Worm (Caenorhabditis elegans) whole organism, L4 larva: ENCODE results near the gene Y82E9BL.5.

Experiments
- F26F4.8 ChIP-seq: fragments of 200-800 bp; sonication (Bioruptor generic); conservative IDR thresholded peaks from 2 replicates; pipeline ENCODE4 v1.3.6; 2022; ENCODE audit warnings: missing genetic modification characterization, missing compliant biosample characterization
- Y48G9A.11 ChIP-seq: fragments of 200-800 bp; sonication (Bioruptor generic); IDR thresholded peaks from 2 replicates; pipeline ENCODE4 v1.3.6; 2022; ENCODE audit warnings: missing genetic modification reagents, missing genetic modification characterization, missing compliant biosample characterization
- Y5F2A.4 ChIP-seq: fragments of 200-800 bp; sonication (Bioruptor generic); optimal IDR thresholded peaks from 2 replicates; lab custom pipeline; 2018; ENCODE audit warnings: mild to moderate bottlenecking, missing genetic modification characterization, missing compliant biosample characterization
- ZK337.2 ChIP-seq: fragments of 200-800 bp; sonication (Bioruptor generic); IDR thresholded peaks from 2 replicates; pipeline ENCODE4 v1.3.6; 2022; ENCODE audit warnings: missing genetic modification reagents, missing genetic modification characterization, missing compliant biosample characterization
- ZK546.5 ChIP-seq, 2 experiments: sonication (generic microtip); optimal IDR thresholded peaks; 2 replicates each; lab custom pipeline; 2017; ENCODE audit warnings: missing biosample characterization in 2 of 2, missing genetic modification characterization in 2 of 2
- aha-1 ChIP-seq: fragments of 150-350 bp; peaks from one replicate; lab custom pipeline; 2014; ENCODE audit warnings: missing biosample characterization, missing genetic modification characterization
- aly-2 ChIP-seq: sonication (generic microtip); optimal IDR thresholded peaks from 2 replicates; lab custom pipeline; 2018; ENCODE audit warnings: missing biosample characterization, missing genetic modification characterization
- ceh-28 ChIP-seq: fragments of 150-350 bp; optimal IDR thresholded peaks from 2 replicates; lab custom pipeline; 2014; ENCODE audit warnings: missing biosample characterization, missing genetic modification reagents, missing genetic modification characterization
- ceh-32 ChIP-seq: sonication (generic microtip); optimal IDR thresholded peaks from 2 replicates; lab custom pipeline; 2016; ENCODE audit warnings: mild to moderate bottlenecking, missing genetic modification characterization, missing compliant biosample characterization; ENCODE audit not compliant: poor library complexity
- ceh-44 ChIP-seq: fragments of 200-800 bp; sonication (Bioruptor generic); IDR thresholded peaks from 2 replicates; pipeline ENCODE4 v1.3.6; 2022; ENCODE audit warnings: missing genetic modification reagents, missing genetic modification characterization, missing compliant biosample characterization
- ceh-82 ChIP-seq: sonication (generic microtip); optimal IDR thresholded peaks from 2 replicates; lab custom pipeline; 2017; ENCODE audit warnings: missing biosample characterization, missing genetic modification characterization
- cey-2 ChIP-seq: sonication (generic microtip); optimal IDR thresholded peaks from 3 replicates; lab custom pipeline; 2017; ENCODE audit warnings: missing genetic modification characterization, mild to moderate bottlenecking, missing compliant biosample characterization, antibody characterized with exemption, borderline replicate concordance; ENCODE audit not compliant: insufficient read depth
- ctbp-1 ChIP-seq: fragments of 200-800 bp; sonication (Bioruptor generic); IDR thresholded peaks from 2 replicates; pipeline ENCODE4 v1.3.6; 2022; ENCODE audit warnings: missing genetic modification reagents, missing genetic modification characterization, missing compliant biosample characterization
- daf-12 ChIP-seq: fragments of 150-350 bp; optimal IDR thresholded peaks from 2 replicates; lab custom pipeline; 2014; ENCODE audit warnings: missing biosample characterization, missing genetic modification reagents, missing genetic modification characterization
- dmd-6 ChIP-seq: fragments of 200-800 bp; sonication (Bioruptor generic); IDR thresholded peaks from 2 replicates; pipeline ENCODE4 v1.3.6; 2022; ENCODE audit warnings: missing genetic modification reagents, missing genetic modification characterization, missing compliant biosample characterization
- dmd-9 ChIP-seq: fragments of 200-800 bp; sonication (Bioruptor generic); IDR thresholded peaks from 2 replicates; pipeline ENCODE4 v1.3.6; 2022; ENCODE audit warnings: missing genetic modification reagents, missing genetic modification characterization, missing compliant biosample characterization
- dpl-1 ChIP-seq: fragments of 150-350 bp; optimal IDR thresholded peaks from 2 replicates; lab custom pipeline; 2014; ENCODE audit warnings: missing biosample characterization, missing genetic modification reagents, missing genetic modification characterization
- dve-1 ChIP-seq: sonication (generic microtip); optimal IDR thresholded peaks from 2 replicates; lab custom pipeline; 2017; ENCODE audit warnings: antibody characterized with exemption, mild to moderate bottlenecking, missing genetic modification characterization, missing compliant biosample characterization; ENCODE audit not compliant: insufficient read depth
- egl-43 ChIP-seq: fragments of 200-800 bp; sonication (Bioruptor generic); IDR thresholded peaks from 2 replicates; pipeline ENCODE4 v1.3.6; 2022; ENCODE audit warnings: missing genetic modification reagents, missing genetic modification characterization, missing compliant biosample characterization
- fkh-10 ChIP-seq: fragments of 150-350 bp; optimal IDR thresholded peaks from 2 replicates; lab custom pipeline; 2014; ENCODE audit warnings: missing biosample characterization, missing genetic modification reagents, missing genetic modification characterization
- hlh-30 ChIP-seq: sonication (generic microtip); optimal IDR thresholded peaks from 2 replicates; lab custom pipeline; 2017; ENCODE audit warnings: antibody characterized with exemption, mild to moderate bottlenecking, missing genetic modification characterization, missing compliant biosample characterization; ENCODE audit not compliant: insufficient read depth
- jun-1 ChIP-seq: fragments of 150-350 bp; optimal IDR thresholded peaks from 2 replicates; lab custom pipeline; 2014; ENCODE audit warnings: missing biosample characterization, missing genetic modification reagents, missing genetic modification characterization
- lim-7 ChIP-seq: fragments of 200-800 bp; sonication (Bioruptor generic); IDR thresholded peaks from 2 replicates; pipeline ENCODE4 v1.3.6; 2022; ENCODE audit warnings: missing genetic modification characterization, missing compliant biosample characterization
- lin-13 ChIP-seq: fragments of 150-350 bp; optimal IDR thresholded peaks from 2 replicates; lab custom pipeline; 2014; ENCODE audit warnings: missing biosample characterization, missing genetic modification reagents, missing genetic modification characterization
- lin-15B ChIP-seq: fragments of 150-350 bp; sonication (generic microtip); optimal IDR thresholded peaks from 3 replicates; lab custom pipeline; 2014; ENCODE audit warnings: missing biosample characterization, missing genetic modification characterization
- mxl-3 ChIP-seq: fragments of 200-800 bp; sonication (Bioruptor generic); optimal IDR thresholded peaks from 2 replicates; lab custom pipeline; 2018; ENCODE audit warnings: mild to moderate bottlenecking, missing genetic modification characterization, missing compliant biosample characterization
- nhr-10 ChIP-seq: fragments of 150-350 bp; optimal IDR thresholded peaks from 2 replicates; lab custom pipeline; 2014; ENCODE audit warnings: missing biosample characterization, missing genetic modification characterization
- nhr-11 ChIP-seq: fragments of 150-350 bp; optimal IDR thresholded peaks from 2 replicates; lab custom pipeline; 2014; ENCODE audit warnings: missing biosample characterization, missing genetic modification characterization
- nhr-111 ChIP-seq: fragments of 200-800 bp; sonication (Bioruptor generic); optimal IDR thresholded peaks from 2 replicates; lab custom pipeline; 2018; ENCODE audit warnings: mild to moderate bottlenecking, missing genetic modification characterization, missing compliant biosample characterization
- nhr-237 ChIP-seq: sonication (generic microtip); optimal IDR thresholded peaks from 2 replicates; lab custom pipeline; 2017; ENCODE audit warnings: missing biosample characterization, missing genetic modification characterization
- nhr-25 ChIP-seq: sonication (generic microtip); optimal IDR thresholded peaks from 2 replicates; lab custom pipeline; 2017; ENCODE audit warnings: missing genetic modification characterization, mild to moderate bottlenecking, missing compliant biosample characterization, antibody characterized with exemption, moderate library complexity, borderline replicate concordance; ENCODE audit not compliant: insufficient read depth
- nhr-48 ChIP-seq: sonication (generic microtip); optimal IDR thresholded peaks from 2 replicates; lab custom pipeline; 2016; ENCODE audit warnings: mild to moderate bottlenecking, missing genetic modification characterization, missing compliant biosample characterization
- nhr-6 ChIP-seq: fragments of 150-350 bp; optimal IDR thresholded peaks from 2 replicates; lab custom pipeline; 2014; ENCODE audit warnings: missing biosample characterization, missing genetic modification characterization
- pha-4 ChIP-seq, 2 experiments: fragments of 150-350 bp in 1 of 2; fragments of 200-800 bp in 1 of 2; sonication (Bioruptor generic) in 1 of 2; IDR thresholded peaks in 1 of 2; optimal IDR thresholded peaks in 1 of 2; 2 replicates each; pipeline versions ENCODE4 v1.3.6 to Lab custom; 2014 to 2022; ENCODE audit warnings: missing genetic modification characterization in 2 of 2, missing genetic modification reagents in 2 of 2, missing biosample characterization in 1 of 2, missing compliant biosample characterization in 1 of 2
- php-3 ChIP-seq: fragments of 200-800 bp; sonication (Bioruptor generic); IDR thresholded peaks from 2 replicates; pipeline ENCODE4 v1.3.6; 2022; ENCODE audit warnings: missing genetic modification reagents, missing genetic modification characterization, missing compliant biosample characterization
- sdz-12 ChIP-seq: fragments of 200-800 bp; sonication (Bioruptor generic); optimal IDR thresholded peaks from 2 replicates; lab custom pipeline; 2018; ENCODE audit warnings: mild to moderate bottlenecking, missing genetic modification characterization, missing compliant biosample characterization
- set-16 ChIP-seq: fragments of 200-800 bp; sonication (Bioruptor generic); IDR thresholded peaks from 2 replicates; pipeline ENCODE4 v1.3.6; 2022; ENCODE audit warnings: missing genetic modification reagents, missing genetic modification characterization, missing compliant biosample characterization
- snpc-1.2 ChIP-seq: fragments of 200-800 bp; sonication (Bioruptor generic); IDR thresholded peaks from 2 replicates; pipeline ENCODE4 v1.3.6; 2022; ENCODE audit warnings: missing genetic modification reagents, missing genetic modification characterization, missing compliant biosample characterization
- tra-1 ChIP-seq: fragments of 200-800 bp; sonication (Bioruptor generic); IDR thresholded peaks from 2 replicates; pipeline ENCODE4 v1.3.6; 2022; ENCODE audit warnings: missing genetic modification reagents, missing genetic modification characterization, missing compliant biosample characterization
- unc-62 ChIP-seq, 3 experiments: fragments of 150-350 bp in 1 of 3; sonication (generic microtip); optimal IDR thresholded peaks in 2 of 3; peaks in 1 of 3; 1 replicate in 1 of 3; 2 replicates in 2 of 3; lab custom pipeline; 2014 to 2017; ENCODE audit warnings: missing biosample characterization in 3 of 3, missing genetic modification characterization in 3 of 3, missing genetic modification reagents in 3 of 3, missing genotype in 1 of 3
- zag-1 ChIP-seq: fragments of 150-350 bp; optimal IDR thresholded peaks from 2 replicates; lab custom pipeline; 2014; ENCODE audit warnings: missing biosample characterization, missing genetic modification characterization
- zip-2 ChIP-seq: fragments of 150-350 bp; optimal IDR thresholded peaks from 2 replicates; lab custom pipeline; 2014; ENCODE audit warnings: missing biosample characterization, missing genetic modification characterization
- ztf-7 ChIP-seq: fragments of 150-350 bp; optimal IDR thresholded peaks from 2 replicates; lab custom pipeline; 2014; ENCODE audit warnings: missing biosample characterization, missing genetic modification characterization

The Y82E9BL.5 gene

DNA sequence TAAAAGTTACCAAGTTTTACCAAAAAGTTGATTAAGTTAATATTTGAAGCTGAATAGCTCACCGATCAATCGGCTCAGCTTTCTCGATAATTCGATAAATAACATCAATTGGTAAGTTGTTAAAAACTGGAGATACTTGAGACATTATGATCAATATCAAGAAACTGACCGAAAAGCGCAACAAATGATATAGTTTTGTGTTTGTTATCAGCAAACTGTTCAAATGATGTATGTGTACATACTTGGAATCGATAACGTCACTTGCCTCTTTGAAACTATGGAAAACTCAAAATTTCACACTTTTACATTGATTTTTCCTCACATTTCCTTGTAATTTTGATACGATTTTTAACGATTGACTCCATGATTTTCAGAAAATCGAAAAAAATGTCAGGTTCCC lies 32.4 kb downstream of the Y82E9BL.5 start, which contains the start of the genes fbxa-80 and fbxa-19 (continued):
- TF ChIP-seq dmd-6 = peak; percentile 46
- no peak for TF ChIP-seq F26F4.8 (GFP tag; lab: Robert Waterston, UW)
- TF ChIP-seq nhr-10 = no peak
- TF ChIP-seq, all 104 proteins: peak for 5

DNA sequence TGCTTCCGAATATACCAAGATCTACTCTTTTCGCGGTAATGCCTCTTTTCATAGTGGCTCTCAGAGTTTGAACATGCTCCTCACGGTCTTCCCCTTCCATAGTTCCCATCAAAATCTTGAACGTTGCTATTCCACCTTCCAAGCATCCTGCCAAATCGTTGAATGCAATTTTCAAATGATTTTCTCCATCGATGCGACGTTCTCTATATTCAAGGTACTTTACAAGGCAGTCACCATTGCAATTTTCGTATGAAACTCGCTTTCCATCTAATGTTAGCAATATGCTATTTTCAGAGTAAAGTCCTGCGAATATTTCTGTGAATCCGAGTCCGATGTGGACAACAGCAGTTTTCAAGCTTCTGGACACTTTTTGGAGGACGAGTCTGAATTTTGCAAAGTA lies 33.2 kb downstream of the Y82E9BL.5 start:
- TF ChIP-seq lin-15B (tag; lab: Kevin White, UChicago) (no peak), unc-62 (GFP tag; optimal IDR thresholded peaks at IDR 0.05 in 1 of 2; lab: Kevin White, UChicago) (peak in 1 of 2 experiments; percentile 95), unc-62 (tag; optimal IDR thresholded peaks at IDR 0.05; lab: Kevin White, UChicago) (no peak)

DNA sequence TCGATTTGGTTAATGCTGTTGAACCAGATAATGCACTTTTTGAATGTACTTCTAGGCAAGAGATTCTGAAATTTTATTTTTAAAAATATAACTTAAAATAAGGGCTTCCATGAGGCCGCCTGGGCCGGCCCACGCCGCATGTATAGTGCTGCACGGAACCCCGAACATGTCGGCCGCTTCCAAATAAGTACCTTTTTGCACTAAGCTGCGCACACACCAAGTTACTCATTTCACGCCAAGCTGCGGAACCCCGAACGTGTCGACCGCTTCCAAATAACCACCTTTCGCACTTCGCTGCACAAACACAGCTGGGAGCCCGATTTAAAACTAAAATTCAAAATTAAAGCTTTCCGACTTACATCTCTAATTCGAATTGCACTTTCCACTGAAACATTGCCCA lies 36.1 kb downstream of the Y82E9BL.5 start:
- TF ChIP-seq nhr-6 (tag; lab: Kevin White, UChicago) = no peak
- TF ChIP-seq dmd-9 (GFP tag; lab: Robert Waterston, UW) = no peak
- TF ChIP-seq ZK546.5 (tag; optimal IDR thresholded peaks at IDR 0.05; lab: Kevin White, UChicago) = no peak
- TF ChIP-seq hlh-30 (tag; lab: Kevin White, UChicago) = no peak
- TF ChIP-seq dve-1 (tag; lab: Kevin White, UChicago) = no peak
- TF ChIP-seq lim-7 (GFP tag; lab: Robert Waterston, UW) = no peak
- no peak for TF ChIP-seq sdz-12 (GFP tag; lab: Kevin White, UChicago)
- TF ChIP-seq ctbp-1 = no peak
- TF ChIP-seq nhr-10 = no peak
- no peak for TF ChIP-seq set-16 (GFP tag; lab: Robert Waterston, UW)
- no peak for TF ChIP-seq Y5F2A.4 (GFP tag; lab: Kevin White, UChicago)
- no peak for TF ChIP-seq nhr-48
- TF ChIP-seq nhr-11 (tag; lab: Kevin White, UChicago) = no peak

DNA sequence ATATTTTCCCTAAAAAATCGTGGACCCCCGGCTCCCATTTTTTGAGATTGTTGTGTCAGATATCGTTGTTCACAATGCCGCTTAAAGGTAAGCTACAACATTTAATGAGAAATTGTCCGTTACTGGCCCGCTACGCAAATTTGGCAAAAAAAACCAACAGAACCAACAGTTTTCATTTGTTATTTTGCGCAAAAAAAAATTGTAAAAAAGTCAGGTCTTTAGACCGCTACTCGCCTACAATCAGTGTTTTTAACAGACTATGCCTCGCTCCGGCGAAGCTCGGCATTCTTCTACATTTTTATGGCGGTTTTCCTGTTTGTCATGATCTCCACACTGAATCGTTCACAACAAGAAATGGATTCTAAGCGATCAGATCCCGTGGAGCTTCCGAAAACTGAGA lies 38.6 kb downstream of the Y82E9BL.5 start, which contains the start of gene Y82E9BL.12:
Y82E9BL.12 (plus strand) TSS at position 301 of the 400 bp plus-strand sequence.
- TF ChIP-seq nhr-25 (no peak), F26F4.8 (GFP tag; lab: Robert Waterston, UW) (no peak), lin-13 (GFP tag; lab: Kevin White, UChicago) (no peak), egl-43 (GFP tag; lab: Robert Waterston, UW) (no peak), Y48G9A.11 (GFP tag; lab: Robert Waterston, UW) (no peak), dve-1 (tag; lab: Kevin White, UChicago) (no peak), ceh-44 (GFP tag; lab: Robert Waterston, UW) (no peak), ceh-28 (tag; lab: Kevin White, UChicago) (no peak), ceh-32 (no peak), jun-1 (tag; lab: Kevin White, UChicago) (no peak), ceh-82 (no peak), fkh-10 (GFP tag; lab: Kevin White, UChicago) (no peak), tra-1 (no peak), dpl-1 (no peak), nhr-10 (no peak), snpc-1.2 (GFP tag; lab: Robert Waterston, UW) (no peak), lim-7 (GFP tag; lab: Robert Waterston, UW) (no peak), zag-1 (tag; lab: Kevin White, UChicago) (no peak), lin-15B (tag; lab: Kevin White, UChicago) (no peak), aha-1 (tag; lab: Kevin White, UChicago) (no peak)

DNA sequence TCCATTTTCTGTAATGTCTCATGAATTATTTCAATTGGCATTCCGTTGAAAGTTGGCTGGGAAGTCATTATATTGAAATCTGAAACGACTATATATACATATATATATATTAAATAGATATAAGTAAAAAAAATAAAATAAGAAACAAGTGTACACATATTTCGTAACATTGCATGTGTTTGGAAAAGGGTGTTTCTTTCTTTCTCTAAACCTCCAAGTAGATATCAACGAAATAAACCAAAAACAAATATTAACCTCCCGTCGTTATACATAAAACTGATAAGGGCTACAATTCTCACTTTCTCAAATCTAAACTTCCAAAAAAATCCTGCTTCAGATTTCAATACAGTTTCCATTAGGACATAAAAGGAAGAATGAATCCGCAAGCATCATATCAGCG lies 39.2 kb downstream of the Y82E9BL.5 start, which contains the start of gene fbxa-79:
fbxa-79 (minus strand) TSS at position 86 of the 400 bp plus-strand sequence.
- peak; percentile 91 for TF ChIP-seq zip-2 (tag; lab: Kevin White, UChicago)
- TF ChIP-seq nhr-111 = no peak
- no peak for TF ChIP-seq ceh-28 (tag; lab: Kevin White, UChicago)
- no peak for TF ChIP-seq pha-4 (GFP tag; IDR thresholded peaks at IDR 0.05; lab: Robert Waterston, UW)
- no peak for TF ChIP-seq pha-4 (tag; optimal IDR thresholded peaks at IDR 0.05; lab: Kevin White, UChicago)
- TF ChIP-seq ZK337.2 (GFP tag; lab: Robert Waterston, UW) = no peak
- TF ChIP-seq nhr-11 (tag; lab: Kevin White, UChicago) = no peak
- no peak for TF ChIP-seq php-3 (GFP tag; lab: Robert Waterston, UW)
- TF ChIP-seq aly-2 (tag; lab: Kevin White, UChicago) = no peak
- no peak for TF ChIP-seq zag-1 (tag; lab: Kevin White, UChicago)
- TF ChIP-seq dmd-6 = peak; percentile 22; the same call in 1 of the 2 replicates
- TF ChIP-seq daf-12 = no peak
- peak; percentile 66 for TF ChIP-seq ztf-7
- TF ChIP-seq F26F4.8 (GFP tag; lab: Robert Waterston, UW) = no peak
- TF ChIP-seq nhr-237 = no peak
- no peak for TF ChIP-seq mxl-3 (GFP tag; lab: Kevin White, UChicago)
- no peak for TF ChIP-seq cey-2 (tag; lab: Kevin White, UChicago)
